Worm (Caenorhabditis elegans): Measurements from ENCODE around the gene alr-1.

alr-1 gene

DNA sequence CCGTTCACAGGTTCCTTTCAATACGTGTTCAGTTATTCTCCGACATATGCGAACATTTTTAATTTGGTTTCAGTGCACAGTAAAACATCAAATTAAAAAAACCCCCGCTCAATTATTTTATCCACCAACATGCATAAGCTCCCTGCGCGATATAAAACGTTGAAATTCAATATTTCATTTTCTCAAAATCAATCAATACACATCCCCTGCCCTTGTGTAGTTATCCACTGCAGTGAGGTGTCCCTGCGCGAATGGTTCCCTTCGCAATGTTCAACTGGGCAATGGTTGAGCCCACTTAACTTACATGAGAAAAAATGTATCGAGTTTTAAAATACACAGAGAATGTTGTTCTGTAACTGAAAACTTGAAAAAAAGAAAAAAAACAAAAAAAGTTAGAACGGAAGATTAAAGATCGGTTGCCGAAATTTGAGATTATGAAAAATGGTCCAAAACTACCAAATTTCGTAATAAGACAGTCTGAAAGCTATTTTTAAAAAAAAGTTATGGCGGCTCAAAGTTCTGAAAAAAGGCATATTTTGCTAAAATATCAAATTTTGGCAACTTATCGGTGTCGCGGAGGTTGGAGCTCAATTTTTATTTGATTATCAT is 31.3 kb downstream of the alr-1 start:
- TF ChIP-seq aly-2 (tag; optimal IDR thresholded peaks at IDR 0.05) (peak; percentile 67), R02D3.7 (tag; optimal IDR thresholded peaks at IDR 0.05) (peak; percentile 89), C34F6.9 (tag; optimal IDR thresholded peaks at IDR 0.05) (peak; percentile 100), lin-11 (tag; optimal IDR thresholded peaks at IDR 0.05) (peak; percentile 100), ama-1 (optimal IDR thresholded peaks at IDR 0.05) (peak; percentile 66), lin-39 (tag; optimal IDR thresholded peaks at IDR 0.05) (peak; percentile 100), mbf-1 (tag; optimal IDR thresholded peaks at IDR 0.05) (peak; percentile 82), egl-27 (tag; optimal IDR thresholded peaks at IDR 0.05) (peak; percentile 100), skn-1 (tag; optimal IDR thresholded peaks at IDR 0.05) (peak; percentile 93), alr-1 (tag; optimal IDR thresholded peaks at IDR 0.05) (peak; percentile 61), lsy-2 (tag; optimal IDR thresholded peaks at IDR 0.05) (peak; percentile 97 to 98), nhr-25 (tag; optimal IDR thresholded peaks at IDR 0.05) (peak; percentile 99), nhr-21 (tag; optimal IDR thresholded peaks at IDR 0.05) (peak; percentile 100), ceh-82 (tag; optimal IDR thresholded peaks at IDR 0.05) (peak; percentile 99), lin-13 (GFP tag; optimal IDR thresholded peaks at IDR 0.05) (peak; percentile 99), dmd-4 (tag; optimal IDR thresholded peaks at IDR 0.05) (peak; percentile 85), F13H6.1 (tag; optimal IDR thresholded peaks at IDR 0.05) (peak; percentile 100), ztf-1 (GFP tag; conservative IDR thresholded peaks at IDR 0.05) (peak; percentile 93; the same call in 1 of the 2 replicates), ztf-4 (tag; optimal IDR thresholded peaks at IDR 0.05) (peak; percentile 99), mab-5 (tag; optimal IDR thresholded peaks at IDR 0.05) (peak; percentile 99), unc-55 (GFP tag; optimal IDR thresholded peaks at IDR 0.05) (peak; percentile 100), nhr-23 (tag; optimal IDR thresholded peaks at IDR 0.05) (peak; percentile 56), fos-1 (tag; optimal IDR thresholded peaks at IDR 0.05) (peak; percentile 100), blmp-1 (tag; optimal IDR thresholded peaks at IDR 0.05; ENCODE audit: insufficient read depth) (peak; percentile 88), sma-9 (GFP tag; optimal IDR thresholded peaks at IDR 0.05) (peak; percentile 100), sma-9 (tag; optimal IDR thresholded peaks at IDR 0.05) (peak; percentile 94), sma-3 (GFP tag; optimal IDR thresholded peaks at IDR 0.05) (peak; percentile 100), nhr-12 (tag; optimal IDR thresholded peaks at IDR 0.05) (peak; percentile 75), nhr-11 (tag; optimal IDR thresholded peaks at IDR 0.05) (peak; percentile 85), mdl-1 (tag; optimal IDR thresholded peaks at IDR 0.05) (peak; percentile 95 to 97), elt-3 (tag; optimal IDR thresholded peaks at IDR 0.05) (peak; percentile 100), nhr-77 (tag; optimal IDR thresholded peaks at IDR 0.05) (peak; percentile 100), ceh-16 (tag; optimal IDR thresholded peaks at IDR 0.05) (peak; percentile 95), crh-2 (tag; optimal IDR thresholded peaks at IDR 0.05) (peak; percentile 100), elt-1 (tag; optimal IDR thresholded peaks at IDR 0.05) (peak; percentile 54), unc-39 (tag; optimal IDR thresholded peaks at IDR 0.05) (peak; percentile 98), ZK546.5 (tag; optimal IDR thresholded peaks at IDR 0.05) (peak; percentile 90), sem-4 (tag; optimal IDR thresholded peaks at IDR 0.05) (peak; percentile 99), ztf-11 (tag; optimal IDR thresholded peaks at IDR 0.05) (peak; percentile 84), peb-1 (tag; optimal IDR thresholded peaks at IDR 0.05) (peak; percentile 26), Y55F3AM.14 (GFP tag; optimal IDR thresholded peaks at IDR 0.05) (peak; percentile 97), unc-62 (GFP tag; optimal IDR thresholded peaks at IDR 0.05) (peak; percentile 99), nhr-10 (tag; optimal IDR thresholded peaks at IDR 0.05) (peak; percentile 100), snpc-4 (tag; optimal IDR thresholded peaks at IDR 0.05) (peak; percentile 94), nhr-129 (tag; optimal IDR thresholded peaks at IDR 0.05) (peak; percentile 100), nhr-6 (tag; optimal IDR thresholded peaks at IDR 0.05) (peak; percentile 99), zag-1 (tag; optimal IDR thresholded peaks at IDR 0.05) (peak; percentile 100), gmeb-1 (tag; optimal IDR thresholded peaks at IDR 0.05) (peak; percentile 97), nhr-237 (tag; optimal IDR thresholded peaks at IDR 0.05) (peak; percentile 100)

Data from whole organism, L2 larva.